Fruit fly (Drosophila melanogaster) whole organism, embryonic: ENCODE data around the gene cpx.

ENCODE experiments used
- Antp ChIP-seq: fragments of 200-800 bp; sonication (Bioruptor generic); optimal IDR thresholded peaks from 3 replicates; lab custom pipeline; 2016; ENCODE audit warnings: missing biosample characterization, missing genetic modification characterization
- Atf-2 ChIP-seq: fragments of 200-800 bp; sonication (Bioruptor generic); optimal IDR thresholded peaks from 2 replicates; lab custom pipeline; 2016; ENCODE audit warnings: missing biosample characterization, missing genetic modification characterization
- Awh ChIP-seq: fragments of 200-800 bp; sonication (Bioruptor generic); IDR thresholded peaks from 2 replicates; pipeline ENCODE4, ENCODE4 v1.3.6; 2022; ENCODE audit warnings: missing biosample characterization, missing genetic modification characterization
- B-H1 ChIP-seq: fragments of 200-800 bp; sonication (Bioruptor generic); IDR thresholded peaks from 3 replicates; pipeline ENCODE4 v1.3.6; 2022; ENCODE audit warnings: missing biosample characterization, missing genetic modification characterization
- BEAF-32 ChIP-seq: fragments of 200-800 bp; sonication (Bioruptor generic); optimal IDR thresholded peaks from 3 replicates; lab custom pipeline; 2017; ENCODE audit warnings: missing biosample characterization, missing genetic modification characterization, mild to moderate bottlenecking, moderate library complexity, missing genetic modification reagents
- Bdp1 ChIP-seq: fragments of 200-800 bp; sonication (Bioruptor generic); optimal IDR thresholded peaks from 3 replicates; lab custom pipeline; 2016; ENCODE audit warnings: missing biosample characterization, missing genetic modification characterization
- Blimp-1 ChIP-seq: fragments of 200-800 bp; sonication (Bioruptor generic); optimal IDR thresholded peaks from 3 replicates; lab custom pipeline; 2018; ENCODE audit warnings: missing biosample characterization, missing genetic modification characterization, mild to moderate bottlenecking, moderate library complexity, missing genetic modification reagents
- CG10366 ChIP-seq: fragments of 200-800 bp; sonication (Bioruptor generic); IDR thresholded peaks from 2 replicates; pipeline ENCODE4 v1.3.6; 2022; ENCODE audit warnings: missing biosample characterization, missing genetic modification characterization
- CG10565 ChIP-seq: fragments of 200-800 bp; sonication (Bioruptor generic); optimal IDR thresholded peaks from 3 replicates; lab custom pipeline; 2016; ENCODE audit warnings: missing biosample characterization, mild to moderate bottlenecking, missing genetic modification characterization
- CG11695 ChIP-seq: fragments of 200-800 bp; sonication (Bioruptor generic); IDR thresholded peaks from 3 replicates; pipeline ENCODE4 v1.3.6; 2022; ENCODE audit warnings: missing biosample characterization, missing genetic modification characterization
- CG12391 ChIP-seq: fragments of 200-800 bp; sonication (Bioruptor generic); optimal IDR thresholded peaks from 3 replicates; lab custom pipeline; 2018; ENCODE audit warnings: missing biosample characterization, mild to moderate bottlenecking, missing genetic modification characterization, moderate library complexity
- CG12942 ChIP-seq: fragments of 200-800 bp; sonication (Bioruptor generic); optimal IDR thresholded peaks from 3 replicates; lab custom pipeline; 2016; ENCODE audit warnings: missing biosample characterization, missing genetic modification characterization
- CG15269 ChIP-seq: fragments of 200-800 bp; sonication (Bioruptor generic); optimal IDR thresholded peaks from 2 replicates; lab custom pipeline; 2018; ENCODE audit warnings: missing biosample characterization, mild to moderate bottlenecking, missing genetic modification characterization, moderate library complexity
- CG1602 ChIP-seq: fragments of 200-800 bp; sonication (Bioruptor generic); optimal IDR thresholded peaks from 3 replicates; lab custom pipeline; 2016; ENCODE audit warnings: missing biosample characterization, missing genetic modification characterization
- CG16863 ChIP-seq: fragments of 200-800 bp; sonication (Bioruptor generic); optimal IDR thresholded peaks from 3 replicates; lab custom pipeline; 2016; ENCODE audit warnings: missing biosample characterization, missing genetic modification characterization
- CG17359 ChIP-seq: fragments of 200-800 bp; sonication (Bioruptor generic); optimal IDR thresholded peaks from 3 replicates; lab custom pipeline; 2018; ENCODE audit warnings: missing biosample characterization, mild to moderate bottlenecking, missing genetic modification characterization, moderate library complexity
- CG2120 ChIP-seq: fragments of 200-800 bp; sonication (Bioruptor generic); optimal IDR thresholded peaks from 3 replicates; lab custom pipeline; 2016; ENCODE audit warnings: missing biosample characterization, missing genetic modification characterization
- CG30403 ChIP-seq: fragments of 200-800 bp; sonication (Bioruptor generic); optimal IDR thresholded peaks from 3 replicates; lab custom pipeline; 2016; ENCODE audit warnings: missing biosample characterization, missing genetic modification characterization
- CG32772 ChIP-seq: fragments of 200-800 bp; sonication (Bioruptor generic); IDR thresholded peaks from 2 replicates; pipeline ENCODE4 v1.3.6; 2022; ENCODE audit warnings: missing biosample characterization, missing genetic modification characterization
- CG4424 ChIP-seq: fragments of 200-800 bp; sonication (Bioruptor generic); optimal IDR thresholded peaks from 3 replicates; lab custom pipeline; 2016; ENCODE audit warnings: missing biosample characterization, missing genetic modification characterization
- CG6272 ChIP-seq: fragments of 200-800 bp; sonication (Bioruptor generic); IDR thresholded peaks from 2 replicates; pipeline ENCODE4 v1.3.6; 2022; ENCODE audit warnings: missing biosample characterization, missing genetic modification characterization
- CG7271 ChIP-seq: fragments of 200-800 bp; sonication (Bioruptor generic); optimal IDR thresholded peaks from 2 replicates; lab custom pipeline; 2018; ENCODE audit warnings: missing biosample characterization, mild to moderate bottlenecking, missing genetic modification characterization, moderate library complexity
- CG9797 ChIP-seq: fragments of 200-800 bp; sonication (Bioruptor generic); optimal IDR thresholded peaks from 3 replicates; lab custom pipeline; 2018; ENCODE audit warnings: missing biosample characterization, mild to moderate bottlenecking, missing genetic modification characterization
- CG9876 ChIP-seq: fragments of 200-800 bp; sonication (Bioruptor generic); optimal IDR thresholded peaks from 2 replicates; lab custom pipeline; 2016; ENCODE audit warnings: missing biosample characterization, missing genetic modification characterization
- CG9932 ChIP-seq: fragments of 200-800 bp; sonication (Bioruptor generic); IDR thresholded peaks from 2 replicates; pipeline ENCODE4 v1.3.6; 2022; ENCODE audit warnings: missing biosample characterization, missing genetic modification characterization
- Camta ChIP-seq: fragments of 200-800 bp; sonication (Bioruptor generic); optimal IDR thresholded peaks from 2 replicates; lab custom pipeline; 2016; ENCODE audit warnings: missing biosample characterization, missing genetic modification characterization
- E2f2 ChIP-seq: fragments of 200-800 bp; sonication (Bioruptor generic); IDR thresholded peaks from 2 replicates; pipeline ENCODE4 v1.3.6; 2022; ENCODE audit warnings: missing biosample characterization, missing genetic modification characterization
- Elba2 ChIP-seq: fragments of 200-800 bp; sonication (Bioruptor generic); optimal IDR thresholded peaks from 3 replicates; lab custom pipeline; 2016; ENCODE audit warnings: missing biosample characterization, missing genetic modification characterization
- Fer2 ChIP-seq: fragments of 200-800 bp; sonication (Bioruptor generic); optimal IDR thresholded peaks from 2 replicates; lab custom pipeline; 2018; ENCODE audit warnings: missing biosample characterization, mild to moderate bottlenecking, missing genetic modification characterization, moderate library complexity
- H2.0 ChIP-seq: fragments of 200-800 bp; sonication (Bioruptor generic); IDR thresholded peaks from 2 replicates; pipeline ENCODE4 v1.3.6; 2022; ENCODE audit warnings: missing biosample characterization, missing genetic modification characterization
- HLH54F ChIP-seq: fragments of 200-800 bp; sonication (Bioruptor generic); optimal IDR thresholded peaks from 3 replicates; lab custom pipeline; 2016; ENCODE audit warnings: missing biosample characterization, missing genetic modification characterization
- Kr ChIP-seq: fragments of 200-800 bp; sonication (Bioruptor generic); optimal IDR thresholded peaks from 2 replicates; lab custom pipeline; 2017; ENCODE audit warnings: missing biosample characterization, mild to moderate bottlenecking, missing genetic modification characterization
- MTF-1 ChIP-seq: fragments of 200-800 bp; sonication (Bioruptor generic); optimal IDR thresholded peaks from 2 replicates; lab custom pipeline; 2018; ENCODE audit warnings: missing biosample characterization, mild to moderate bottlenecking, missing genetic modification characterization, borderline replicate concordance
- Myb ChIP-seq: fragments of 200-800 bp; sonication (Bioruptor generic); optimal IDR thresholded peaks from 2 replicates; lab custom pipeline; 2016; ENCODE audit warnings: missing biosample characterization, missing genetic modification characterization
- NfI ChIP-seq: fragments of 200-800 bp; sonication (Bioruptor generic); optimal IDR thresholded peaks from 3 replicates; lab custom pipeline; 2018; ENCODE audit warnings: missing biosample characterization, mild to moderate bottlenecking, missing genetic modification characterization, moderate library complexity
- Poxn ChIP-seq: fragments of 200-800 bp; sonication (Bioruptor generic); IDR thresholded peaks from 2 replicates; pipeline ENCODE4 v1.3.6; 2022; ENCODE audit warnings: missing biosample characterization, missing genetic modification characterization
- Ssrp ChIP-seq: fragments of 200-800 bp; sonication (Bioruptor generic); optimal IDR thresholded peaks from 2 replicates; lab custom pipeline; 2018; ENCODE audit warnings: missing biosample characterization, mild to moderate bottlenecking, missing genetic modification characterization, moderate library complexity
- amos ChIP-seq: fragments of 200-800 bp; sonication (Bioruptor generic); IDR thresholded peaks from 2 replicates; pipeline ENCODE4 v1.3.6; 2022; ENCODE audit warnings: missing biosample characterization, missing genetic modification characterization; ENCODE audit not compliant: partially characterized antibody
- dimm ChIP-seq: fragments of 200-800 bp; sonication (Bioruptor generic); IDR thresholded peaks from 2 replicates; pipeline ENCODE4 v1.3.6; 2022; ENCODE audit warnings: missing biosample characterization, missing genetic modification characterization
- gcm ChIP-seq: fragments of 200-800 bp; sonication (Bioruptor generic); optimal IDR thresholded peaks from 2 replicates; lab custom pipeline; 2019; ENCODE audit warnings: missing biosample characterization, mild to moderate bottlenecking, missing genetic modification characterization, moderate library complexity
- lab ChIP-seq: fragments of 200-800 bp; sonication (Bioruptor generic); optimal IDR thresholded peaks from 3 replicates; lab custom pipeline; 2017; ENCODE audit warnings: missing biosample characterization, missing genetic modification characterization, mild to moderate bottlenecking, moderate library complexity, missing genetic modification reagents
- maf-S ChIP-seq: fragments of 200-800 bp; sonication (Bioruptor generic); optimal IDR thresholded peaks from 2 replicates; lab custom pipeline; 2016; ENCODE audit warnings: missing biosample characterization, missing genetic modification characterization
- onecut ChIP-seq: fragments of 200-800 bp; sonication (Bioruptor generic); IDR thresholded peaks from 2 replicates; pipeline ENCODE4 v1.3.6; 2022; ENCODE audit warnings: missing biosample characterization, missing genetic modification characterization
- p53 ChIP-seq: fragments of 200-800 bp; sonication (Bioruptor generic); optimal IDR thresholded peaks from 2 replicates; lab custom pipeline; 2016; ENCODE audit warnings: missing biosample characterization, missing genetic modification characterization
- pb ChIP-seq: fragments of 200-800 bp; sonication (Bioruptor generic); optimal IDR thresholded peaks from 3 replicates; lab custom pipeline; 2016; ENCODE audit warnings: missing biosample characterization, missing genetic modification characterization
- pzg ChIP-seq: fragments of 200-800 bp; sonication (Bioruptor generic); optimal IDR thresholded peaks from 3 replicates; lab custom pipeline; 2018; ENCODE audit warnings: missing biosample characterization, mild to moderate bottlenecking, missing genetic modification characterization, moderate library complexity
- repo ChIP-seq: fragments of 200-800 bp; sonication (Bioruptor generic); optimal IDR thresholded peaks from 2 replicates; lab custom pipeline; 2016; ENCODE audit warnings: missing biosample characterization, missing genetic modification characterization
- salm ChIP-seq: fragments of 200-800 bp; sonication (Bioruptor generic); optimal IDR thresholded peaks from 2 replicates; lab custom pipeline; 2018; ENCODE audit warnings: missing biosample characterization, mild to moderate bottlenecking, missing genetic modification characterization
- sd ChIP-seq: fragments of 200-800 bp; sonication (Bioruptor generic); optimal IDR thresholded peaks from 3 replicates; lab custom pipeline; 2018; ENCODE audit warnings: missing biosample characterization, mild to moderate bottlenecking, missing genetic modification characterization, moderate library complexity
- sisA ChIP-seq: fragments of 200-800 bp; sonication (Bioruptor generic); IDR thresholded peaks from 2 replicates; pipeline ENCODE4 v1.3.6; 2022; ENCODE audit warnings: missing biosample characterization, missing genetic modification characterization

Gene cpx

DNA sequence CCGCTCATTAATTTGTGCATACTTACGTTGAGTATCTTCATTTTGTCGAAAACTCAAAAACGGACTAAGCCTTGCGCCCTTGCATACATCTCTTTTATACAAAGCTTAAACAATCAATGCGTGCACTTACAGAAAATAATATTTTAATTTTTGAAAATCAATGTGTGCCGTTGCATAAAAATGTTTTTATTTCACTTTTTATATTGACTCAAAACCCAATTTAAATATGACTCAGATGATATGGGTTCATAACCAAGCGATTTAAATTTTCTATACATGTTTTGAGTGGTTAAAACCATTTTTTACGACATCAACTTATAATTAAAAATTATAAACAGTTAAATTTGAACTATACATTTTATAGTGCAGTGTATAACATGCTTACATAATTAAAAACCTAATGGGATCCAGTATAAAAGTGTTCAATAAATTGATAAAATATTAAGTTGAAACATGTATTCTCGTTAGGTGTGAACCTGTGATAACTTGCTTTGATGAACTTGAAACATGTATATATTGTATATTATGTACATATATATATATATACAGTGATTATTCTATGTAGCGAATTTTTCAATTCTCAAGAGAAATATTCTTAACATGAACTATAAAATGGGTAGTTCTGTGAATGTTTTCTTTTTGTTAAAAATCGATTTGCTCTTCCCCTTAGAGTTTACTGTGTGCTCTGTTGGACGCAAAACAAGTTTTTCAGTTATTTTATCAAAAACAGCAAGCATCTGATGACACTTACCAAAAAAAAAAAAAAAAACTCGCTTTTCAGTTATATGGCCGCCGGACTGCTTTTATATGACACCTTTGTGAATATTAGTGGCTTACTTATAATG, 36.7 kb upstream of the cpx start, which contains the start of gene CG34305 (continued):
- TF ChIP-seq amos (no peak), CG6272 (GFP tag; lab: Robert Waterston, UW) (no peak), CG12391 (no peak), CG15269 (tag; lab: Kevin White, UChicago) (peak; percentile 33), CG2120 (GFP tag; lab: Kevin White, UChicago) (peak; percentile 30), CG30403 (GFP tag; lab: Kevin White, UChicago) (peak; percentile 9), maf-S (GFP tag; lab: Kevin White, UChicago) (no peak), onecut (GFP tag; lab: Robert Waterston, UW) (peak; percentile 89), Bdp1 (GFP tag; lab: Kevin White, UChicago) (no peak), repo (GFP tag; lab: Kevin White, UChicago) (no peak), Kr (GFP tag; lab: Kevin White, UChicago) (no peak), HLH54F (GFP tag; lab: Kevin White, UChicago) (no peak), salm (no peak), lab (GFP tag; lab: Kevin White, UChicago) (peak; percentile 11), CG11695 (GFP tag; lab: Robert Waterston, UW) (peak; percentile 40; the same call in 1 of the 3 replicates), BEAF-32 (GFP tag; lab: Kevin White, UChicago) (no peak), CG32772 (GFP tag; lab: Robert Waterston, UW) (no peak), Ssrp (tag; lab: Kevin White, UChicago) (no peak), Fer2 (no peak), CG9797 (no peak), CG1602 (GFP tag; lab: Kevin White, UChicago) (no peak), Poxn (GFP tag; lab: Robert Waterston, UW) (no peak), CG12942 (GFP tag; lab: Kevin White, UChicago) (no peak), gcm (no peak), CG10565 (no peak), sisA (GFP tag; lab: Robert Waterston, UW) (no peak), CG4424 (GFP tag; lab: Kevin White, UChicago) (no peak), CG16863 (GFP tag; lab: Kevin White, UChicago) (no peak), Antp (GFP tag; lab: Kevin White, UChicago) (no peak), NfI (GFP tag; lab: Kevin White, UChicago) (no peak), MTF-1 (GFP tag; lab: Kevin White, UChicago) (no peak), E2f2 (GFP tag; lab: Robert Waterston, UW) (no peak), CG9932 (GFP tag; lab: Robert Waterston, UW) (peak; percentile 59), sd (tag; lab: Kevin White, UChicago) (peak; percentile 6), Myb (GFP tag; lab: Kevin White, UChicago) (no peak), p53 (GFP tag; lab: Kevin White, UChicago) (no peak), CG7271 (tag; lab: Kevin White, UChicago) (no peak), pzg (GFP tag; lab: Kevin White, UChicago) (no peak), B-H1 (no peak), dimm (no peak), Atf-2 (no peak), Camta (GFP tag; lab: Kevin White, UChicago) (no peak), H2.0 (GFP tag; lab: Robert Waterston, UW) (no peak), CG17359 (no peak), Elba2 (no peak), CG9876 (no peak), Blimp-1 (GFP tag; lab: Kevin White, UChicago) (no peak), Awh (GFP tag; lab: Robert Waterston, UW) (no peak), pb (no peak), CG10366 (GFP tag; lab: Robert Waterston, UW) (no peak)
